Worm (Caenorhabditis elegans): ENCODE data around the gene pph-5.

DNA sequence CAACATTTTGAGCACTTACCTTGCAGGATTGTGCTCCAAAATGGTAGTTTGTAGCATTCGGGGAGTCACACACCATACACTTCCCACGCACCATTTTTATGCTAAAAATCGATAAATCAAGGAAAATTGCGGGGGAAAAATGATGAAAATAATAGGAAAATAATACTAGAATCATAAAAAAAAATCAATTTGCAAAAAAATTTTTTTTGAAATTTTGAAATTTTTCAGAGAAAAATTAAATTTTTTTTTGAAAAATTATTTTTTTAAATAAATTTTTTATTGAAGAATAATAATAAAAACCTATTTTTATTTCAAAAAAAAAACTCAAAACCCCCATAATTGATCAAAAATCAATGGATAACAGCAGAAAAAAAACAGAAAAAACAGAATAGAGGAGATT, 21.4 kb downstream of the pph-5 start, which contains the start of gene nhr-79:
- TF ChIP-seq fos-1 (tag; optimal IDR thresholded peaks at IDR 0.05) (no peak), jun-1 (tag; optimal IDR thresholded peaks at IDR 0.05) (no peak), lin-15B (tag; optimal IDR thresholded peaks at IDR 0.05) (no peak), unc-130 (GFP tag; optimal IDR thresholded peaks at IDR 0.05) (no peak), mdl-1 (tag; optimal IDR thresholded peaks at IDR 0.05) (no peak), T26A8.4 (GFP tag; IDR thresholded peaks at IDR 0.05) (no peak), aha-1 (tag) (no peak), pqm-1 (tag; optimal IDR thresholded peaks at IDR 0.05) (no peak), fkh-10 (GFP tag; optimal IDR thresholded peaks at IDR 0.05) (no peak)
